Fruit fly (Drosophila melanogaster): ENCODE data around the gene CG31668.

CG31668 gene

DNA sequence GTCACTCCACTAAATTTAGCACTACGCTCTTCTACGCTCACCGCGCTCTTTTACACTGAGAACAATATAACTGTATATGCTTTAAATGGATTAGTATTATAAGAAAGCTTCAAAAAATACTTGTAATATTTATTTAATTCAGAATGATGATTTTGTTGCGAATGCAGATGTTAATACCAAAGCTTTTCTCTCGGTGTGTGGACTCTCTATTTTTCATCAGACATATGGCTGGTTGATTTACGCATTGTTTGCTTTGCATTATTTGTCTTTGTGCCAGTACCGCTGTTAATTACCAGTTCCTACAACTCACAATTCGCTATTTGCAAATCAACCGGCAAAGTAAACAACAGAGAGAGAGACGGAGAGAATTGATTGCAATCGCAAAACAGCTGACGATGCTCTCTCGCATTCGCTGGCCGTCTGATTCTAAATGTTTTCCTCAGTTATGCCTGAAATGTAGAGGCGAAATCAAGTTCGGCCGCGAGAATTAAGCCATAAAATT lies 15.7 kb upstream of the CG31668 start (continued):
- TF ChIP-seq odd (GFP tag; optimal IDR thresholded peaks at IDR 0.05) (peak; percentile 95), H15 (GFP tag; IDR thresholded peaks at IDR 0.05) (peak; percentile 96), CG15601 (tag; optimal IDR thresholded peaks at IDR 0.05) (peak; percentile 89), Hmx (GFP tag; optimal IDR thresholded peaks at IDR 0.05) (peak; percentile 78), kah (GFP tag; optimal IDR thresholded peaks at IDR 0.05) (peak; percentile 86), Myb (GFP tag; optimal IDR thresholded peaks at IDR 0.05) (peak; percentile 83), pfk (GFP tag; optimal IDR thresholded peaks at IDR 0.05) (no peak), CG17912 (GFP tag; optimal IDR thresholded peaks at IDR 0.05) (peak; percentile 91), CG7987 (GFP tag; optimal IDR thresholded peaks at IDR 0.05) (peak; percentile 89), Dek (tag; optimal IDR thresholded peaks at IDR 0.05) (peak; percentile 98), Dref (GFP tag; IDR thresholded peaks at IDR 0.05) (peak; percentile 48), Atf-2 (GFP tag; optimal IDR thresholded peaks at IDR 0.05) (peak; percentile 94), tap (tag; optimal IDR thresholded peaks at IDR 0.05) (peak; percentile 96), CG6254 (GFP tag; optimal IDR thresholded peaks at IDR 0.05) (peak; percentile 80), sim (GFP tag; IDR thresholded peaks at IDR 0.05) (peak; percentile 93), shn (GFP tag; optimal IDR thresholded peaks at IDR 0.05) (peak; percentile 94), z (GFP tag; IDR thresholded peaks at IDR 0.05) (peak; percentile 81), slou (GFP tag; optimal IDR thresholded peaks at IDR 0.05) (peak; percentile 92), CG7786 (GFP tag; optimal IDR thresholded peaks at IDR 0.05) (peak; percentile 97), CG2875 (GFP tag; optimal IDR thresholded peaks at IDR 0.05) (peak; percentile 94), so (GFP tag; IDR thresholded peaks at IDR 0.05) (peak; percentile 98), CG17328 (GFP tag; IDR thresholded peaks at IDR 0.05) (peak; percentile 98), nmo (GFP tag; optimal IDR thresholded peaks at IDR 0.05) (peak; percentile 95), CG1024 (GFP tag; IDR thresholded peaks at IDR 0.05) (peak; percentile 95), toy (GFP tag; IDR thresholded peaks at IDR 0.05) (peak; percentile 95), mirr (GFP tag; optimal IDR thresholded peaks at IDR 0.05) (peak; percentile 94), jing (GFP tag; optimal IDR thresholded peaks at IDR 0.05) (peak; percentile 89), aop (GFP tag; IDR thresholded peaks at IDR 0.05) (peak; percentile 97), CG12391 (tag; optimal IDR thresholded peaks at IDR 0.05) (peak; percentile 98), Hand (GFP tag; optimal IDR thresholded peaks at IDR 0.05) (peak; percentile 98), CG13296 (GFP tag; optimal IDR thresholded peaks at IDR 0.05) (peak; percentile 97), unpg (GFP tag; optimal IDR thresholded peaks at IDR 0.05) (peak; percentile 95), CG10366 (GFP tag; IDR thresholded peaks at IDR 0.05) (peak; percentile 97), CG16779 (GFP tag; IDR thresholded peaks at IDR 0.05) (peak; percentile 96), CG14050 (GFP tag; IDR thresholded peaks at IDR 0.05) (peak; percentile 97), tll (GFP tag; optimal IDR thresholded peaks at IDR 0.05) (peak in 1 of 2 experiments; percentile 65), Dll (GFP tag; IDR thresholded peaks at IDR 0.05; ENCODE audit: partially characterized antibody) (no peak), NC2β (GFP tag; optimal IDR thresholded peaks at IDR 0.05) (peak; percentile 96), ci (GFP tag; IDR thresholded peaks at IDR 0.05) (peak; percentile 99), chinmo (GFP tag; IDR thresholded peaks at IDR 0.05; ENCODE audit: partially characterized antibody) (peak; percentile 91; the same call in 3 of the 4 replicates), unc-4 (GFP tag; IDR thresholded peaks at IDR 0.05; ENCODE audit: partially characterized antibody) (no peak), chm (GFP tag; IDR thresholded peaks at IDR 0.05) (peak; percentile 98), Doc3 (GFP tag; IDR thresholded peaks at IDR 0.05; ENCODE audit: partially characterized antibody) (no peak), Blimp-1 (GFP tag; optimal IDR thresholded peaks at IDR 0.05) (peak; percentile 91), CG10959 (GFP tag; IDR thresholded peaks at IDR 0.05) (peak; percentile 95), MBD-R2 (GFP tag; IDR thresholded peaks at IDR 0.05) (peak; percentile 96), CG10267 (tag; optimal IDR thresholded peaks at IDR 0.05) (peak; percentile 91), slbo (GFP tag; IDR thresholded peaks at IDR 0.05) (peak; percentile 99), rib (GFP tag; IDR thresholded peaks at IDR 0.05) (peak; percentile 99), zfh2 (GFP tag; optimal IDR thresholded peaks at IDR 0.05) (peak; percentile 95)
